Worm (Caenorhabditis elegans) whole organism, young adult: ENCODE data around the gene K09F5.4.

Source experiments
- ama-1 ChIP-seq, 3 experiments: fragments of 150-350 bp in 1 of 3; sonication (generic microtip) in 2 of 3; optimal IDR thresholded peaks; 2 replicates each; lab custom pipeline; 2014 to 2018; ENCODE audit warnings: missing biosample characterization in 2 of 3, missing genetic modification characterization in 2 of 3, missing genetic modification reagents in 2 of 3
- ceh-40 ChIP-seq: fragments of 200-800 bp; sonication (Bioruptor generic); IDR thresholded peaks from 2 replicates; pipeline ENCODE4 v1.3.6; 2022; ENCODE audit warnings: missing genetic modification characterization, missing compliant biosample characterization
- mes-4 ChIP-seq: sonication (generic microtip); optimal IDR thresholded peaks from 2 replicates; lab custom pipeline; 2016; ENCODE audit warnings: missing genotype, missing genetic modification characterization, missing compliant biosample characterization
- rec-8 ChIP-seq, 2 experiments: sonication (generic microtip); optimal IDR thresholded peaks; 2 replicates each; lab custom pipeline; 2016; ENCODE audit warnings: mild to moderate bottlenecking in 2 of 2, missing genetic modification characterization in 2 of 2, missing genetic modification reagents in 2 of 2, missing genotype in 2 of 2, missing biosample characterization in 1 of 2, missing compliant biosample characterization in 1 of 2, moderate library complexity in 1 of 2
- ztf-25 ChIP-seq: fragments of 200-800 bp; sonication (Bioruptor generic); IDR thresholded peaks from 2 replicates; pipeline ENCODE4 v1.3.6; 2022; ENCODE audit warnings: missing genetic modification reagents, missing genetic modification characterization, missing compliant biosample characterization

ce11 chrX:7745386-7745785, 34.8 kb upstream of the K09F5.4 start:
- TF ChIP-seq ztf-25 (GFP tag; lab: Robert Waterston, UW) (no peak), ama-1 (optimal IDR thresholded peaks at IDR 0.05; lab: Kevin White, UChicago) (no peak), ama-1 (GFP tag; optimal IDR thresholded peaks at IDR 0.05; lab: Kevin White, UChicago) (no peak), ceh-40 (no peak), mes-4 (tag; lab: Kevin White, UChicago) (no peak), rec-8 (tag; optimal IDR thresholded peaks at IDR 0.05; lab: Kevin White, UChicago) (no peak)
